Fruit fly (Drosophila melanogaster) whole organism, wandering third instar larva: ENCODE data around the gene CG14357.

ENCODE experiments used
- Hr78 ChIP-seq: fragments of >200 bp; optimal IDR thresholded peaks from 2 replicates; lab custom pipeline; 2017; ENCODE audit warnings: missing biosample characterization, missing genetic modification characterization
- Myc ChIP-seq: fragments of >200 bp; optimal IDR thresholded peaks from 2 replicates; lab custom pipeline; 2017
- N ChIP-seq: fragments of >200 bp; optimal IDR thresholded peaks from 2 replicates; lab custom pipeline; 2018; ENCODE audit warnings: missing biosample characterization, missing external identifiers, missing genetic modification characterization
- pan ChIP-seq: fragments of >200 bp; optimal IDR thresholded peaks from 2 replicates; lab custom pipeline; 2017
- psq ChIP-seq: fragments of 200-800 bp; sonication (Bioruptor generic); optimal IDR thresholded peaks from 3 replicates; lab custom pipeline; 2017; ENCODE audit warnings: missing biosample characterization, mild to moderate bottlenecking, missing genetic modification characterization, moderate library complexity
- usp ChIP-seq: fragments of >200 bp; optimal IDR thresholded peaks from 2 replicates; lab custom pipeline; 2017; ENCODE audit warnings: missing biosample characterization, missing genetic modification characterization

DNA sequence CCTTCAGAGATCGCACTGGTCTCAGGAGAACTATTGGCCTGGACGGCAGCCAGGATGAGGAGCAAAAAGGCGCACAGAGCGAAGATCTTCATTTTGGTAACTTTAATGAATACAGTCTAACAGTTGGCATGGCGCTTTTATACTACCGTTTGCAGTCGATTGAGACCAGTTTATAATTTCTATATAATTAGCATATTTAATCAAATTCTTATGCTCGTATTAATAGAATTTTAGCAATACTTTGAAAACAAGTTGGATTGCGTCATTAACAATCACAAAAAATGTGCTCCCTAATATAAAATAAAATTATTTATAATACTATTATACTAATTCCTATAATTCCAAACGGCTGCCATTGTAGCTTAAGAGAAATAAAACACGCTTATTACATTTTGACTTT lies 42.4 kb upstream of the CG14357 start, which contains the start of gene CG44215:
- no peak for TF ChIP-seq Hr78
- TF ChIP-seq usp (GFP tag; lab: Kevin White, UChicago) = no peak
- no peak for TF ChIP-seq N (GFP tag; lab: Kevin White, UChicago)
- TF ChIP-seq psq (GFP tag; lab: Kevin White, UChicago) = no peak
- TF ChIP-seq pan (lab: Kevin White, UChicago) = no peak
- TF ChIP-seq Myc (lab: Kevin White, UChicago) = no peak
